Worm (Caenorhabditis elegans) whole organism, early embryonic: ENCODE data around the gene F15B9.8.

Source experiments
- B0310.2 ChIP-seq: sonication (generic microtip); optimal IDR thresholded peaks from 2 replicates; lab custom pipeline; 2016; ENCODE audit warnings: mild to moderate bottlenecking, missing genetic modification characterization, missing compliant biosample characterization
- F13C5.2 ChIP-seq: sonication (generic microtip); optimal IDR thresholded peaks from 2 replicates; lab custom pipeline; 2017; ENCODE audit warnings: mild to moderate bottlenecking, missing genetic modification characterization, inconsistent platforms, missing compliant biosample characterization
- aly-1 ChIP-seq: sonication (generic microtip); optimal IDR thresholded peaks from 2 replicates; lab custom pipeline; 2016; ENCODE audit warnings: missing genetic modification characterization, missing compliant biosample characterization
- ama-1 ChIP-seq: fragments of 150-350 bp; optimal IDR thresholded peaks from 2 replicates; lab custom pipeline; 2014
- ceh-13 ChIP-seq: fragments of 200-800 bp; sonication (Bioruptor generic); optimal IDR thresholded peaks from 2 replicates; lab custom pipeline; 2018; ENCODE audit warnings: mild to moderate bottlenecking, missing genetic modification characterization, missing compliant biosample characterization
- ceh-36 ChIP-seq: sonication (generic microtip); optimal IDR thresholded peaks from 2 replicates; lab custom pipeline; 2016; ENCODE audit warnings: missing genetic modification characterization, inconsistent platforms, missing compliant biosample characterization
- ets-7 ChIP-seq: sonication (generic microtip); optimal IDR thresholded peaks from 2 replicates; lab custom pipeline; 2016; ENCODE audit warnings: missing genotype, missing genetic modification characterization, missing compliant biosample characterization
- flt-1 ChIP-seq: fragments of 200-800 bp; sonication (Bioruptor generic); IDR thresholded peaks from 2 replicates; pipeline ENCODE4 v1.3.6; 2022; ENCODE audit warnings: missing genetic modification characterization, missing compliant biosample characterization
- hmbx-1 ChIP-seq: sonication (generic microtip); optimal IDR thresholded peaks from 2 replicates; lab custom pipeline; 2016; ENCODE audit warnings: mild to moderate bottlenecking, missing genetic modification characterization, missing compliant biosample characterization
- hmg-4 ChIP-seq: fragments of 200-800 bp; sonication (Bioruptor generic); optimal IDR thresholded peaks from 2 replicates; lab custom pipeline; 2018; ENCODE audit warnings: mild to moderate bottlenecking, missing genetic modification characterization, missing compliant biosample characterization
- hnd-1 ChIP-seq: sonication (generic microtip); optimal IDR thresholded peaks from 2 replicates; lab custom pipeline; 2016; ENCODE audit warnings: missing genetic modification characterization, missing compliant biosample characterization
- pes-1 ChIP-seq: fragments of 200-800 bp; sonication (Bioruptor generic); IDR thresholded peaks from 2 replicates; pipeline ENCODE4 v1.3.6; 2022; ENCODE audit warnings: missing genetic modification reagents, missing genetic modification characterization, missing compliant biosample characterization
- scrt-1 ChIP-seq: fragments of 200-800 bp; sonication (Bioruptor generic); IDR thresholded peaks from 2 replicates; pipeline ENCODE4 v1.3.6; 2022; ENCODE audit warnings: missing genetic modification characterization, missing compliant biosample characterization
- sea-1 ChIP-seq: fragments of 200-800 bp; sonication (Bioruptor generic); conservative IDR thresholded peaks from 2 replicates; pipeline ENCODE4 v1.3.6; 2022; ENCODE audit warnings: missing genetic modification characterization, missing compliant biosample characterization
- tbx-11 ChIP-seq: fragments of 200-800 bp; sonication (Bioruptor generic); IDR thresholded peaks from 2 replicates; pipeline ENCODE4 v1.3.6; 2022; ENCODE audit warnings: missing genetic modification characterization, missing compliant biosample characterization
- tbx-37 ChIP-seq: fragments of 200-800 bp; sonication (Bioruptor generic); conservative IDR thresholded peaks from 2 replicates; pipeline ENCODE4 v1.3.6; 2022; ENCODE audit warnings: missing genetic modification reagents, missing genetic modification characterization, missing compliant biosample characterization
- tra-4 ChIP-seq: sonication (generic microtip); optimal IDR thresholded peaks from 2 replicates; lab custom pipeline; 2017; ENCODE audit warnings: missing genetic modification characterization, missing compliant biosample characterization

Gene F15B9.8

DNA sequence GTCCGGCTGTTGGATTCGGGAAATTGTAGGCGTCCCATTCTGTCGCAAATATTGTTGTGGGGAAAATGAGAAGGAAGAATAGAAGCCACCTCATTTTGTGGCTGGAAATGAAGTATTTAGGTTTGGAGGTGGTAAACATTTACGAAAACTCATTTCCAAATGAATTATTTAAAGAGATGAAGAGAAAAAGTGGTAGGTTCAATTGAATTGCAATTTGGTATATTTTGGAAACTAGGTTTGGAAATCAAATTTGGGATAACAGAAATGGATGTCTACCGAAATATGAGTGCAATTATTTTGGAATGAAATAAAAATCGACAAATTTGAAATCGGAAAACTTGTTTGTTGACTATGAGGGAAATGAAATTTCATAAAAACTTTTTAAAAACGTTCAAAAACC, 20.5 kb downstream of the F15B9.8 start, which contains the start of gene F15B9.10:
Gene F15B9.10, minus strand, starts transcription at position 101 of the 400 bp plus-strand sequence.
- no peak for TF ChIP-seq tra-4 (tag; lab: Kevin White, UChicago)
- no peak for TF ChIP-seq tbx-11
- TF ChIP-seq tbx-37 (GFP tag; lab: Robert Waterston, UW): no peak
- no peak for TF ChIP-seq hmbx-1 (tag; lab: Kevin White, UChicago)
- no peak for TF ChIP-seq F13C5.2 (tag; lab: Kevin White, UChicago)
- no peak for TF ChIP-seq pes-1 (GFP tag; lab: Robert Waterston, UW)
- no peak for TF ChIP-seq ceh-13 (GFP tag; lab: Kevin White, UChicago)
- no peak for TF ChIP-seq aly-1 (tag; lab: Kevin White, UChicago)
- no peak for TF ChIP-seq flt-1
- no peak for TF ChIP-seq ets-7 (tag; lab: Kevin White, UChicago)

DNA sequence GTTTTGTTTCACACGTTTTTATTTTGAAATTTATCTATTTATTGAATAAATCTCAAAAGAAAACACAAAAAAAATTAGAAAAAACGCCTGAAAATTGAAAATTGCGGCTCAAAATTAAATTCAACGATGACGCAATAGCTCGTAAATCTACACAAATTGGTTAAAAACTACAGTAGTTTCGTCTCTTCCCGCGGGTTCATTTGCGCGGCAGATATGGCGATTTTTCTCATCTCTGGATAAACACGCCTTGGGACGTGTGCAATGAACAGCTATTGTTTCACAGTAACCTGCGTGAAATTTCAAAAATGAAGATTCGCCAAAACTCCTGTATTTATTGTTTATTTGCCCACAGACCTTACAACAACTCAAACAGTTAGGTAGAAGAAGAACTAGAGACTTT, 20.9 kb downstream of the F15B9.8 start:
- TF ChIP-seq ama-1 (lab: Kevin White, UChicago) (no peak), hnd-1 (no peak), sea-1 (no peak), F13C5.2 (tag; lab: Kevin White, UChicago) (no peak), hmbx-1 (tag; lab: Kevin White, UChicago) (no peak), hmg-4 (no peak), B0310.2 (tag; lab: Kevin White, UChicago) (no peak), aly-1 (tag; lab: Kevin White, UChicago) (no peak), ceh-13 (GFP tag; lab: Kevin White, UChicago) (no peak), ceh-36 (tag; lab: Kevin White, UChicago) (no peak), ets-7 (tag; lab: Kevin White, UChicago) (no peak)

DNA sequence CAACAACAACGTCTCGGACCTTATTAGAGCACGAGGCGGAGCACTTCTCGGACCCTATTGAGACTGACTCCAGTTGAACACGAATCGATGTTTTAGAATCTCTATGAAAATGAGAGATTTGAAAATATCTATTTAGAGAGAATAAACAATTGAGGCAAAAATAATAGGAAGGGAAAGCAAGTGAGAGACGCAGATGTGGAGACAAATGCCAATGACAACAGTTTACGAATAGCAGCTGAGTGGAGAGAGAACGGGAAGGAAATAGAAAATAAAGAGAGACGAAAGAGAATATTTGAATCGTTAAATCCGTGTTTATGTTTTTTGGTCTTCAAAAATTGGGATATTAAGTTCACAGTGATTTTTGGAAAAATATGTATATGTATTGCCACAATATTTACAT, 21.5 kb downstream of the F15B9.8 start:
- TF ChIP-seq ama-1 (lab: Kevin White, UChicago) (no peak), B0310.2 (tag; lab: Kevin White, UChicago) (no peak), flt-1 (no peak), ceh-13 (GFP tag; lab: Kevin White, UChicago) (no peak), F13C5.2 (tag; lab: Kevin White, UChicago) (no peak), tbx-11 (no peak), tra-4 (tag; lab: Kevin White, UChicago) (no peak), pes-1 (GFP tag; lab: Robert Waterston, UW) (no peak), ceh-36 (tag; lab: Kevin White, UChicago) (no peak), tbx-37 (GFP tag; lab: Robert Waterston, UW) (no peak), scrt-1 (GFP tag; lab: Robert Waterston, UW) (no peak), hmg-4 (no peak), ets-7 (tag; lab: Kevin White, UChicago) (no peak), aly-1 (tag; lab: Kevin White, UChicago) (no peak), hmbx-1 (tag; lab: Kevin White, UChicago) (no peak)

DNA sequence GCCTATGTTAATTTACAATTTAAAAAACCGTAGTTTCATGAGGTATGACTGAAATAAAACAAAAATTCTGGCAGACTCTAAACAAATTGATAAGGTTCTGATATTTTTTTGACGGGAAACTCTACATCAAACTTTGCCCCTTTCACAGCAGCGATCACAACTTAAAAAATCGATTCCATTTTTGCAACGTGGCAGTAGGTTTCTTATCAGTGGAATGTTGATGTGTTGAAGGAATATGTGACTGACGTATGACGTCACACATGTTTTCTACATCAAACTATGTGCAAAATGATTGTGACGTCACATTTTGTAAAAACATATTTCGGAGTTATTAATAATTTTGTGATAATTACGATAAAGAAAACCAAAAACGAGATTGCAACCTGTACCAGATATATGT, 23.5 kb downstream of the F15B9.8 start:
- TF ChIP-seq flt-1: no peak
- TF ChIP-seq ets-7 (tag; lab: Kevin White, UChicago): no peak
- TF ChIP-seq hmbx-1 (tag; lab: Kevin White, UChicago): no peak
- TF ChIP-seq hmg-4: no peak
- no peak for TF ChIP-seq F13C5.2 (tag; lab: Kevin White, UChicago)
- TF ChIP-seq scrt-1 (GFP tag; lab: Robert Waterston, UW): no peak
- TF ChIP-seq ceh-13 (GFP tag; lab: Kevin White, UChicago): no peak

DNA sequence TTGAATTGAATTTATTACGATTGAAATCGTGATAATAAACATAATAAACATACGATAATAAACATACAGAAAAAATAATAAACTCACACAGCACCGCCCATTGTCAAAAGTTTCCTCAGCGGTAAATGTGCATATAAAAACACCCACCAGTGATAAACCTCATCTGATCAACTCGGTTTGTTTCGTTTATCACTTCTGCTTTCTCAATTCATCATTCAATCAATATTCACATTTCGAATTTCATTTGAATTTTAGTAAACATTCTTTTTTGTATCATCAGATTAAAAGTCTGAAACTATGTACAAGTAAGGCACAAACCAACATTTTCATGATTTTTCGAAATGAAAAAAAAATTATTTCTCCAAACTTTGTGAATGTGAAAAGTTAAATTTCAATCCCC, 24.8 kb downstream of the F15B9.8 start, which contains the start of gene try-10:
Gene try-10, minus strand, starts transcription at position 101 of the 400 bp plus-strand sequence.
- no peak for TF ChIP-seq pes-1 (GFP tag; lab: Robert Waterston, UW)
- TF ChIP-seq sea-1: no peak
- TF ChIP-seq ets-7 (tag; lab: Kevin White, UChicago): no peak
- no peak for TF ChIP-seq tbx-37 (GFP tag; lab: Robert Waterston, UW)
- TF ChIP-seq hnd-1: no peak

DNA sequence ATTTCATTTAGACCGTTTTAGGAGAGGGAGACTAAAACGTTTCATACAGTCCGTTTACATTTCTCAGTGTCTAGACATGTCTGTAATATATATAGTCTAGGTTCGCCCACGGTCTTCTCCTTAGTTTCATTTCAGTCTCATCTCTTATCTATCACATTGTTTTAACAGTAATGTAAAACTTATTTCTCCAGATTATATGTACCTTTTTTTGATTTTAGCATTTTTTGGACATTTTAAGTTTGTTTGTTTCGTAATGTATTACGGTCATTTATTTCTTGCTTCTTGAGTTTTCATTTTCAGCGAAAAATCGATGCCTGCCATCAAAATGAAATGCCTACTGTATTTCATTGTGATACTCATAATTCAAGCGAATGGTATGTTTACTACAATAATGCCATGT, 25.5 kb downstream of the F15B9.8 start, which contains the start of gene F15B9.6:
Gene F15B9.6, plus strand, starts transcription at position 301 of the 400 bp plus-strand sequence.
- no peak for TF ChIP-seq ceh-13 (GFP tag; lab: Kevin White, UChicago)

DNA sequence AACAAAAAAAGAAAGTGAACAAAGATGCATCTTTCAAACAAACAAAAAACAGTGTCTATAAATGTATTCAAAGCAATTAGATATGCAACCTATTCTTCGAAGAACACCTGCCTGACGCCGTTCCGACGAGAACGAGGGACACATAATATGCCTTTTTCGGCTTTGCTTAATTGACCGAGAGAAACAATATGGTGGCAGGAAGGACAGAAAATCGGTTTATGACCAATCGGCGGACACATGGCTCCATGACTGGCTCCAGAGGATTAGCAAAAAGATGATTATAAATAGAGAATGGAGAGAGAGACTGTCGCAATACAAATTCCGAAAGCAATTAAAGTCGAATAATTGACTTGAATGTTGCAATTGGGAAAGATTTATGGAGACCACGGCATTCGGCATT, 29.9 kb downstream of the F15B9.8 start:
- no peak for TF ChIP-seq hnd-1
- no peak for TF ChIP-seq flt-1
- TF ChIP-seq pes-1 (GFP tag; lab: Robert Waterston, UW): no peak
- TF ChIP-seq tbx-11: no peak
- no peak for TF ChIP-seq ceh-36 (tag; lab: Kevin White, UChicago)
- no peak for TF ChIP-seq hmg-4
- TF ChIP-seq scrt-1 (GFP tag; lab: Robert Waterston, UW): no peak
- TF ChIP-seq ets-7 (tag; lab: Kevin White, UChicago): no peak
- no peak for TF ChIP-seq ama-1 (lab: Kevin White, UChicago)
- TF ChIP-seq tbx-37 (GFP tag; lab: Robert Waterston, UW): no peak
- TF ChIP-seq ceh-13 (GFP tag; lab: Kevin White, UChicago): no peak
- no peak for TF ChIP-seq sea-1
- TF ChIP-seq tra-4 (tag; lab: Kevin White, UChicago): no peak
- TF ChIP-seq aly-1 (tag; lab: Kevin White, UChicago): no peak
- no peak for TF ChIP-seq hmbx-1 (tag; lab: Kevin White, UChicago)
- TF ChIP-seq B0310.2 (tag; lab: Kevin White, UChicago): no peak

DNA sequence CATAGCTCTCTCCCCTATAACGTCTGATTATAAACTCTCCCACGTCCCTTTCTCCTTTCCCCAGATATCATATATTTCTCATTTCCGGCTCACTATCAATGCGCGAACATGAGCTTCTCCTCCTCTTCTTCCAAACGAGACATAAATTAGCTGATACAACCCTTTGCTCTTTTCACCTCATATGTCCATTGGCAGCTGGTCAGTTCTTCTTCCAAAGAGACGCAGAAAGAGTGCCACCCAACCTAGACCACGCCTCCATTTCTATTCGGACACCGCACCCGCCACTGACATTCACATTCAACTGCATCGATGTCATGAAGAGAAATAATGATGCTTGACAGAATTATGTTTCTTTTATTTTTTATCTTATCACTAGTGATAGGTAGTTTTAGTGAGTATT, 30.4 kb downstream of the F15B9.8 start, which contains the start of gene fmi-1:
Gene fmi-1, plus strand, starts transcription at position 301 of the 400 bp plus-strand sequence.
- TF ChIP-seq tbx-11 (no peak), flt-1 (no peak), pes-1 (GFP tag; lab: Robert Waterston, UW) (no peak), tbx-37 (GFP tag; lab: Robert Waterston, UW) (no peak), hmg-4 (no peak), ceh-13 (GFP tag; lab: Kevin White, UChicago) (no peak), sea-1 (no peak), F13C5.2 (tag; lab: Kevin White, UChicago) (no peak)
